Worm (Caenorhabditis elegans) whole organism, young adult: ENCODE results near the gene spp-4.
"Not testable (repeated sequence)": the region's sequence is repeated elsewhere in the genome, so short reads cannot be mapped to it uniquely, and the experiment has no call there.

Experiments
- B0336.3 ChIP-seq: fragments of 200-800 bp; sonication (Bioruptor generic); IDR thresholded peaks from 2 replicates; pipeline ENCODE4 v1.3.6; 2022; ENCODE audit warnings: missing genetic modification characterization, missing compliant biosample characterization
- F10E7.11 ChIP-seq: sonication (generic microtip); optimal IDR thresholded peaks from 2 replicates; lab custom pipeline; 2017; ENCODE audit warnings: mild to moderate bottlenecking, missing genetic modification characterization, moderate library complexity, missing compliant biosample characterization
- F49E8.2 ChIP-seq: sonication (generic microtip); optimal IDR thresholded peaks from 3 replicates; lab custom pipeline; 2017; ENCODE audit warnings: missing genetic modification characterization, mild to moderate bottlenecking, missing compliant biosample characterization, antibody characterized with exemption, moderate library complexity; ENCODE audit not compliant: insufficient read depth
- F52B5.7 ChIP-seq: sonication (generic microtip); optimal IDR thresholded peaks from 2 replicates; lab custom pipeline; 2016; ENCODE audit warnings: mild to moderate bottlenecking, missing genetic modification characterization, missing compliant biosample characterization
- F55B11.4 ChIP-seq: sonication (generic microtip); optimal IDR thresholded peaks from 2 replicates; lab custom pipeline; 2016; ENCODE audit warnings: missing compliant biosample characterization, missing genetic modification characterization, borderline replicate concordance; ENCODE audit not compliant: insufficient read depth
- K11D2.4 ChIP-seq: fragments of 200-800 bp; sonication (Bioruptor generic); IDR thresholded peaks from 2 replicates; pipeline ENCODE4 v1.3.6; 2022; ENCODE audit warnings: missing genetic modification reagents, missing genetic modification characterization, missing compliant biosample characterization
- T07F8.4 ChIP-seq: sonication (generic microtip); optimal IDR thresholded peaks from 2 replicates; lab custom pipeline; 2016; ENCODE audit warnings: mild to moderate bottlenecking, missing genetic modification characterization, moderate library complexity, missing compliant biosample characterization
- Y67H2A.10 ChIP-seq: fragments of 200-800 bp; sonication (Bioruptor generic); conservative IDR thresholded peaks from 2 replicates; pipeline ENCODE4 v1.3.6; 2022; ENCODE audit warnings: missing genetic modification reagents, missing genetic modification characterization, missing compliant biosample characterization
- Y79H2A.3 ChIP-seq: fragments of 200-800 bp; sonication (Bioruptor generic); conservative IDR thresholded peaks from 2 replicates; pipeline ENCODE4 v1.3.6; 2022; ENCODE audit warnings: missing genetic modification reagents, missing genetic modification characterization, missing compliant biosample characterization
- ZK185.1 ChIP-seq: sonication (generic microtip); optimal IDR thresholded peaks from 2 replicates; lab custom pipeline; 2016; ENCODE audit warnings: mild to moderate bottlenecking, missing genetic modification characterization, missing compliant biosample characterization; ENCODE audit not compliant: poor library complexity, severe bottlenecking
- aptf-2 ChIP-seq: fragments of 200-800 bp; sonication (Bioruptor generic); conservative IDR thresholded peaks from 2 replicates; pipeline ENCODE4 v1.3.6; 2022; ENCODE audit warnings: missing genetic modification reagents, missing genetic modification characterization, missing compliant biosample characterization
- aptf-3 ChIP-seq: fragments of 200-800 bp; sonication (Bioruptor generic); IDR thresholded peaks from 2 replicates; pipeline ENCODE4 v1.3.6; 2022; ENCODE audit warnings: missing genetic modification characterization, missing compliant biosample characterization
- atf-7 ChIP-seq: sonication (generic microtip); optimal IDR thresholded peaks from 2 replicates; lab custom pipeline; 2017; ENCODE audit warnings: mild to moderate bottlenecking, missing genetic modification characterization, missing compliant biosample characterization
- cebp-1 ChIP-seq, 2 experiments: fragments of 200-800 bp in 1 of 2; sonication (Bioruptor generic) in 1 of 2; sonication (generic microtip) in 1 of 2; IDR thresholded peaks in 1 of 2; optimal IDR thresholded peaks in 1 of 2; 2 replicates each; pipeline versions ENCODE4 v1.3.6 to Lab custom; 2017 to 2022; ENCODE audit warnings: missing compliant biosample characterization in 2 of 2, missing genetic modification characterization in 2 of 2, mild to moderate bottlenecking in 1 of 2, missing genetic modification reagents in 1 of 2, moderate library complexity in 1 of 2
- cebp-2 ChIP-seq: fragments of 200-800 bp; sonication (Bioruptor generic); IDR thresholded peaks from 2 replicates; pipeline ENCODE4 v1.3.6; 2022; ENCODE audit warnings: missing genetic modification characterization, missing compliant biosample characterization
- ceh-100 ChIP-seq: fragments of 200-800 bp; sonication (Bioruptor generic); IDR thresholded peaks from 2 replicates; pipeline ENCODE4 v1.3.6; 2022; ENCODE audit warnings: missing genetic modification reagents, missing genetic modification characterization, missing compliant biosample characterization
- die-1 ChIP-seq: sonication (generic microtip); optimal IDR thresholded peaks from 2 replicates; lab custom pipeline; 2016; ENCODE audit warnings: missing genotype, mild to moderate bottlenecking, missing genetic modification characterization, missing compliant biosample characterization
- dox-1 ChIP-seq: fragments of 200-800 bp; sonication (Bioruptor generic); IDR thresholded peaks from 2 replicates; pipeline ENCODE4 v1.3.6; 2022; ENCODE audit warnings: missing genetic modification reagents, missing genetic modification characterization, missing compliant biosample characterization
- dpff-1 ChIP-seq: sonication (generic microtip); optimal IDR thresholded peaks from 2 replicates; lab custom pipeline; 2017; ENCODE audit warnings: mild to moderate bottlenecking, missing genetic modification characterization, missing compliant biosample characterization
- egrh-3 ChIP-seq: fragments of 200-800 bp; sonication (Bioruptor generic); IDR thresholded peaks from 2 replicates; pipeline ENCODE4 v1.3.6; 2022; ENCODE audit warnings: missing genetic modification reagents, missing genetic modification characterization, missing compliant biosample characterization
- ekl-4 ChIP-seq: fragments of 200-800 bp; sonication (Bioruptor generic); IDR thresholded peaks from 2 replicates; pipeline ENCODE4 v1.3.6; 2022; ENCODE audit warnings: missing genetic modification reagents, missing genetic modification characterization, missing compliant biosample characterization
- ets-4 ChIP-seq: fragments of 200-800 bp; sonication (Bioruptor generic); optimal IDR thresholded peaks from 2 replicates; lab custom pipeline; 2018; ENCODE audit warnings: mild to moderate bottlenecking, missing genetic modification characterization, missing compliant biosample characterization
- him-1 ChIP-seq: sonication (generic microtip); optimal IDR thresholded peaks from 2 replicates; lab custom pipeline; 2016; ENCODE audit warnings: missing genotype, missing genetic modification reagents, missing genetic modification characterization, missing compliant biosample characterization
- hlh-12 ChIP-seq: sonication (generic microtip); optimal IDR thresholded peaks from 2 replicates; lab custom pipeline; 2016; ENCODE audit warnings: missing genetic modification characterization, missing compliant biosample characterization
- hmg-1.2 ChIP-seq: fragments of 200-800 bp; sonication (Bioruptor generic); IDR thresholded peaks from 2 replicates; pipeline ENCODE4 v1.3.6; 2022; ENCODE audit warnings: missing genetic modification reagents, missing genetic modification characterization, missing compliant biosample characterization
- hmg-20 ChIP-seq: fragments of 200-800 bp; sonication (Bioruptor generic); IDR thresholded peaks from 2 replicates; pipeline ENCODE4 v1.3.6; 2022; ENCODE audit warnings: missing genetic modification reagents, missing genetic modification characterization, missing compliant biosample characterization
- lag-1 ChIP-seq: fragments of 200-800 bp; sonication (Bioruptor generic); IDR thresholded peaks from 2 replicates; pipeline ENCODE4 v1.3.6; 2022; ENCODE audit warnings: missing genetic modification reagents, missing genetic modification characterization, missing compliant biosample characterization
- let-607 ChIP-seq, 2 experiments: fragments of 200-800 bp in 1 of 2; sonication (Bioruptor generic) in 1 of 2; sonication (generic microtip) in 1 of 2; optimal IDR thresholded peaks; 2 replicates each; lab custom pipeline; 2016 to 2018; ENCODE audit warnings: mild to moderate bottlenecking in 2 of 2, missing compliant biosample characterization in 2 of 2, missing genetic modification characterization in 2 of 2, moderate library complexity in 2 of 2, missing genotype in 1 of 2
- lin-26 ChIP-seq: fragments of 200-800 bp; sonication (Bioruptor generic); IDR thresholded peaks from 2 replicates; pipeline ENCODE4 v1.3.6; 2022; ENCODE audit warnings: missing genetic modification reagents, missing genetic modification characterization, missing compliant biosample characterization
- lsy-27 ChIP-seq: sonication (generic microtip); optimal IDR thresholded peaks from 2 replicates; lab custom pipeline; 2017; ENCODE audit warnings: missing genetic modification characterization, mild to moderate bottlenecking, missing compliant biosample characterization, antibody characterized with exemption, missing genotype, borderline replicate concordance; ENCODE audit not compliant: insufficient read depth
- nfya-1 ChIP-seq: sonication (generic microtip); optimal IDR thresholded peaks from 2 replicates; lab custom pipeline; 2017; ENCODE audit warnings: antibody characterized with exemption, missing compliant biosample characterization, missing genetic modification characterization, borderline replicate concordance; ENCODE audit not compliant: insufficient read depth
- nhr-80 ChIP-seq: sonication (generic microtip); optimal IDR thresholded peaks from 2 replicates; lab custom pipeline; 2016; ENCODE audit warnings: missing genetic modification characterization, missing compliant biosample characterization
- pbrm-1 ChIP-seq: fragments of 200-800 bp; sonication (Bioruptor generic); IDR thresholded peaks from 2 replicates; pipeline ENCODE4 v1.3.6; 2022; ENCODE audit warnings: missing genetic modification reagents, missing genetic modification characterization, missing compliant biosample characterization
- snpc-3.4 ChIP-seq: sonication (generic microtip); optimal IDR thresholded peaks from 2 replicates; lab custom pipeline; 2017; ENCODE audit warnings: missing genetic modification characterization, mild to moderate bottlenecking, missing compliant biosample characterization, antibody characterized with exemption, moderate library complexity, missing genotype, missing genetic modification reagents
- tbp1 ChIP-seq: fragments of 200-800 bp; sonication (Bioruptor generic); optimal IDR thresholded peaks from 2 replicates; lab custom pipeline; 2018; ENCODE audit warnings: mild to moderate bottlenecking, missing genetic modification characterization, missing compliant biosample characterization
- tbx-9 ChIP-seq: sonication (generic microtip); optimal IDR thresholded peaks from 2 replicates; lab custom pipeline; 2016; ENCODE audit warnings: borderline replicate concordance, missing genetic modification characterization, inconsistent platforms, missing compliant biosample characterization
- zfh-2 ChIP-seq: fragments of 200-800 bp; sonication (Bioruptor generic); conservative IDR thresholded peaks from 2 replicates; pipeline ENCODE4 v1.3.6; 2022; ENCODE audit warnings: missing genetic modification reagents, missing genetic modification characterization, missing compliant biosample characterization
- ztf-18 ChIP-seq: sonication (generic microtip); optimal IDR thresholded peaks from 2 replicates; lab custom pipeline; 2016; ENCODE audit warnings: missing genotype, mild to moderate bottlenecking, missing genetic modification characterization, missing compliant biosample characterization
- ztf-22 ChIP-seq: fragments of 200-800 bp; sonication (Bioruptor generic); optimal IDR thresholded peaks from 2 replicates; lab custom pipeline; 2018; ENCODE audit warnings: mild to moderate bottlenecking, missing genetic modification characterization, moderate library complexity, missing compliant biosample characterization

The spp-4 gene

ce11 chrX:7318639-7319038 lies at the start of gene spp-4:
spp-4 (minus strand) TSS chrX:7318756.
- TF ChIP-seq T07F8.4 (tag; lab: Kevin White, UChicago) (no peak), Y67H2A.10 (GFP tag; lab: Robert Waterston, UW) (no peak), ceh-100 (GFP tag; lab: Robert Waterston, UW) (no peak), egrh-3 (GFP tag; lab: Robert Waterston, UW) (no peak), F49E8.2 (tag; lab: Kevin White, UChicago) (no peak), dpff-1 (no peak), pbrm-1 (no peak), lsy-27 (no peak), hmg-20 (no peak), B0336.3 (no peak), ztf-22 (GFP tag; lab: Kevin White, UChicago) (no peak), nfya-1 (tag; lab: Kevin White, UChicago) (no peak), ekl-4 (GFP tag; lab: Robert Waterston, UW) (no peak), tbx-9 (tag; lab: Kevin White, UChicago) (no peak), lag-1 (no peak), aptf-3 (GFP tag; lab: Robert Waterston, UW) (no peak), zfh-2 (no peak)

ce11 chrX:7365267-7365666 lies 46.7 kb upstream of the spp-4 start, which contains the start of gene C56G3.2:
C56G3.2 (plus strand) TSS chrX:7365567.
- not testable (repeated sequence) for TF ChIP-seq lin-26 (GFP tag; lab: Robert Waterston, UW); hlh-12 (tag; lab: Kevin White, UChicago); F55B11.4

- TF ChIP-seq hmg-1.2 (GFP tag; lab: Robert Waterston, UW) (no peak), aptf-2 (GFP tag; lab: Robert Waterston, UW) (no peak), die-1 (tag; lab: Kevin White, UChicago) (no peak), pbrm-1 (no peak), ztf-18 (tag; lab: Kevin White, UChicago) (no peak), F10E7.11 (tag; lab: Kevin White, UChicago) (no peak), cebp-2 (GFP tag; lab: Robert Waterston, UW) (no peak), him-1 (tag; lab: Kevin White, UChicago) (no peak), F52B5.7 (tag; lab: Kevin White, UChicago) (no peak), snpc-3.4 (tag; lab: Kevin White, UChicago) (no peak), dpff-1 (no peak)
- TF ChIP-seq, all 124 proteins: peak for 0
Observed at ce11 chrX:7343747-7344146, 25.2 kb upstream of the spp-4 start, which contains the start of gene C07D8.5. C07D8.5 (plus strand) TSS chrX:7344047.

ce11 chrX:7343218-7343617 lies 24.7 kb upstream of the spp-4 start:
- TF ChIP-seq dox-1 (GFP tag; lab: Robert Waterston, UW) (no peak), nhr-80 (peak; percentile 19)

ce11 chrX:7340915-7341559 lies 22.5 kb upstream of the spp-4 start, which contains the start of gene C07D8.6:
C07D8.6 (plus strand) TSS chrX:7341509.
- peak; percentile 99 for TF ChIP-seq nhr-80
- peak in 1 of 2 experiments; percentile 42 for TF ChIP-seq let-607 (tag; optimal IDR thresholded peaks at IDR 0.05; lab: Kevin White, UChicago)
- peak; percentile 13 for TF ChIP-seq ztf-22 (GFP tag; lab: Kevin White, UChicago)
- peak; percentile 42 for TF ChIP-seq tbp1 (GFP tag; lab: Kevin White, UChicago)
- TF ChIP-seq ets-4 (GFP tag; lab: Kevin White, UChicago) = peak; percentile 59
- TF ChIP-seq K11D2.4 = no peak
- no peak for TF ChIP-seq cebp-1 (GFP tag; IDR thresholded peaks at IDR 0.05; lab: Robert Waterston, UW)
- TF ChIP-seq cebp-1 (tag; optimal IDR thresholded peaks at IDR 0.05; lab: Kevin White, UChicago) = peak; percentile 3
- peak; percentile 16 for TF ChIP-seq ZK185.1
- no peak for TF ChIP-seq Y79H2A.3
- peak; percentile 32 for TF ChIP-seq atf-7 (tag; lab: Kevin White, UChicago)
